Worm (Caenorhabditis elegans): ENCODE results near the gene chil-12.
"Not testable (repeated sequence)": the region's sequence is repeated elsewhere in the genome, so short reads cannot be mapped to it uniquely, and the experiment has no call there.

DNA sequence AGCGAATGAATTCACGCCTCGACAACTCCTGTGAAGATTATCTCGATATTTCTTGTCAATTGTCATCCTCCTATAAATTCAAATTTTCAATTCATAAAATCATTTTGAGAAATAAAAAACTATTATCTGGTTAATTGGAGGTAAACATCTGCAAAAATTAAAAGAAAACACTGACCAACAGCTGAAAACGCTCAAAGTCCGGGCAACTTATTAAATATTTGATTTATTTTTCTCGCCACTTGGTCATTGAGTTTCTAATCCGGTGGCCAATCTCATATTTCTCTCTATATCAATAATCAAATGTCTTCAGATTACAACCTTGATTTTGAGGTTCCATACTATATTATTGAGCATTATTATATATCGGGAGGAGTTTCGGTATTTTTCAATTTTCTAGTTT, 29.5 kb upstream of the chil-12 start, which contains the start of gene sri-24:
- not testable (repeated sequence) for TF ChIP-seq ztf-11, blmp-1, pha-4, mls-2, unc-39, snpc-4, nhr-28 (tag; optimal IDR thresholded peaks at IDR 0.05)
